Fruit fly (Drosophila melanogaster): ENCODE results near the gene OtopLc.

Gene OtopLc

DNA sequence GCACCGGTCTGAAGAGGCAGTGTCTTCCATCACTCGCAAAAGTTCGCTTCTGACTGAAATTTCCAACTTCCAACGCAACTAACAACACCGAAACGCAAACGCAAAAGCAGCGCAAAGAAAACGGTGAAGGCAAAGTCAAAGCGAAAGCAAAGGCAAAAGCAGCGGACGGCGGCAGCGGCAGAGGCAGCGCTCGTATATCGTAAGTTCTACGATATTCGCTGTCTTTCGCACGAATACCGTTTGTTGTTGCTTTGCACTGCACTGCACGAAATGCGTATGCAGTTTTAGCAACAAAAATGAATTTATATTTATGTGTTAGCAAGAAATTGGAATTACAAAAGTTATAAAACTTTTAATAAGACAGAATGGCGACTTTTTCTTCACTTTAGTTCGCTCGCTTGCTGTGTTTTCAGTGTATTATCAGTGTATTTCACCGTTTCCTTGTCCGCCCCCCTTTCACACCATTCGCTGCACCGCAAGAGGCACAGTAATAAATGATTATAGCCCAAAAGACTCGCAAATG is 14.2 kb downstream of the OtopLc start, which contains the start of gene OtopLa:
OtopLa (minus strand) TSS at position 51 of the 523 bp plus-strand sequence.
- TF ChIP-seq cic (GFP tag; optimal IDR thresholded peaks at IDR 0.05) = no peak
- peak; percentile 23 for TF ChIP-seq toe (GFP tag; optimal IDR thresholded peaks at IDR 0.05)
- TF ChIP-seq CG11617 (GFP tag; optimal IDR thresholded peaks at IDR 0.05) = peak; percentile 5
- no peak for TF ChIP-seq ovo (GFP tag; optimal IDR thresholded peaks at IDR 0.05)
- TF ChIP-seq CG5204 (GFP tag; optimal IDR thresholded peaks at IDR 0.05) = peak; percentile 45
- TF ChIP-seq CG12768 (GFP tag; optimal IDR thresholded peaks at IDR 0.05) = peak; percentile 51
- peak; percentile 20 for TF ChIP-seq CG7101 (tag; optimal IDR thresholded peaks at IDR 0.05)
- TF ChIP-seq CG33017 (tag; optimal IDR thresholded peaks at IDR 0.05) = peak; percentile 51
- no peak for TF ChIP-seq tj (GFP tag; optimal IDR thresholded peaks at IDR 0.05)
- TF ChIP-seq CG7045 (GFP tag; optimal IDR thresholded peaks at IDR 0.05) = peak; percentile 53
- peak; percentile 15 for TF ChIP-seq bab1 (GFP tag; optimal IDR thresholded peaks at IDR 0.05)

DNA sequence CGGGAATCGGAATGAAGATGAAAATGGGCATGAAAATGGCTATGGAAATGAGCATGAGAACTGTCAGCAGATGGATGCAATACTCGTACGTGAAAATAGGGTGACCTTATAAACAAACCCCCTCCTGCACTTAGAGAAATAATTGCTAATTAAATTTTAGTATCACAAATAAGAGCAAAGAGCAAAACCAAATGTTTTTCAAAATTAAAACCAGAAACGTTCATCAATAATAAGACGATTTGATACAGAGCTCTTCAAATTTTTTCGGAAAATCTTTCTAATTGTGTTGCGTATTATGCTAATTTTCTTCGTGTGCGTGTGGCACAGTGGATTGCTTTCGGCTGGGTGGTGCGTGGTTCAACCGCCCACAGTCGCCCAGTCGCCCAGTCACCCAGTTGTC is 16.4 kb downstream of the OtopLc start:
- no peak for TF ChIP-seq bab1 (GFP tag; optimal IDR thresholded peaks at IDR 0.05)
- TF ChIP-seq CG1620 (GFP tag; optimal IDR thresholded peaks at IDR 0.05) = no peak
- no peak for TF ChIP-seq cic (GFP tag; optimal IDR thresholded peaks at IDR 0.05)
- no peak for TF ChIP-seq pad (GFP tag; optimal IDR thresholded peaks at IDR 0.05)
- no peak for TF ChIP-seq CG5204 (GFP tag; optimal IDR thresholded peaks at IDR 0.05)
- TF ChIP-seq ovo (GFP tag; optimal IDR thresholded peaks at IDR 0.05) = no peak
- TF ChIP-seq CG14711 (tag; optimal IDR thresholded peaks at IDR 0.05) = no peak
- no peak for TF ChIP-seq tj (GFP tag; optimal IDR thresholded peaks at IDR 0.05)
- TF ChIP-seq Mnt (GFP tag; optimal IDR thresholded peaks at IDR 0.05) = no peak
- TF ChIP-seq CG7045 (GFP tag; optimal IDR thresholded peaks at IDR 0.05) = no peak
- TF ChIP-seq toe (GFP tag; optimal IDR thresholded peaks at IDR 0.05) = no peak
- TF ChIP-seq CG11617 (GFP tag; optimal IDR thresholded peaks at IDR 0.05) = no peak
- no peak for TF ChIP-seq Hr96 (GFP tag; optimal IDR thresholded peaks at IDR 0.05)
- no peak for TF ChIP-seq kay (GFP tag; ENCODE audit: borderline replicate concordance)
- no peak for TF ChIP-seq Crg-1 (GFP tag; optimal IDR thresholded peaks at IDR 0.05)
- TF ChIP-seq cnc (optimal IDR thresholded peaks at IDR 0.05) = no peak
- TF ChIP-seq CG12768 (GFP tag; optimal IDR thresholded peaks at IDR 0.05) = no peak
- no peak for TF ChIP-seq CG7101 (tag; optimal IDR thresholded peaks at IDR 0.05)
- no peak for TF ChIP-seq CG33017 (tag; optimal IDR thresholded peaks at IDR 0.05)

DNA sequence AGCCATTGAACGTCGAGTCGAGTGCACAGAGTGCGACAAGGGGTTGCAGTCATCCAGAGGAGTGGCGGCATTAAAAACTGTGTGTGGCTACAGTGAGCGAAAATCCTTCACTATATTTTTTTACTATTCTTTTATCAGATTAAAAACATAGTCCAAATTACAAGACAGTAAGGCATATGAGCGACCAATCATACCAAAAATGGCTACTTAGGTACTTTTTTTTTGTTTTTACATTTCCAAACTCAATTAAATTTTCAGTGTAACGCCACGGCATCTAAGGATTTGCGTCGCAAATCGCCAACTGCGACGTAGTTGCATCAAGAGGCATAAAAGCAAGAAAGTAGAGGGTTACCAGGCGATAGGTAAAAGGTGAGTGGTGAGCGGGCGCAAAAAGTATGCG is 23.6 kb downstream of the OtopLc start:
- TF ChIP-seq ovo (GFP tag; optimal IDR thresholded peaks at IDR 0.05) (no peak), cnc (optimal IDR thresholded peaks at IDR 0.05) (no peak), Hr96 (GFP tag; optimal IDR thresholded peaks at IDR 0.05) (no peak), CG1620 (GFP tag; optimal IDR thresholded peaks at IDR 0.05) (no peak), CG14711 (tag; optimal IDR thresholded peaks at IDR 0.05) (no peak), cic (GFP tag; optimal IDR thresholded peaks at IDR 0.05) (no peak), CG7101 (tag; optimal IDR thresholded peaks at IDR 0.05) (no peak)

DNA sequence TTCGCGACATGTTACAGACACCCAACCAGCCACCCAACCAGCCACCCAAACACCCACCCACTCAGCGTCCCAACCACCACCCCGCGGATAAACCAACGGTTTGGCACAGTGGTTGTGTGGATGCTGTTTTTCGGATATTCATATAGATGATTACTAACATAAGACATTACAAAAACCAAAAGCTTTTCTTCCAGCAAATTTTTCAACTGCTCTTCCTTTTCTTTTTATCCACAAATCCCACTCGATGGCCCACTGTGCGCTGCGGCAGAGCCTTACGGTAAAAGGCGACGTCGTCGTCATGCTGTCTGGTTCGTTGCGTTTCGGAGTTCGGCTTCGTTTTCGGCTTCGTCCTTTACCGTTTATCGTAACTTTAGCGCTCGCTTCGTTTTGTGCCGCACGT is 24.1 kb downstream of the OtopLc start:
- TF ChIP-seq CG7045 (GFP tag; optimal IDR thresholded peaks at IDR 0.05) = peak; percentile 30
- peak; percentile 35 for TF ChIP-seq CG33017 (tag; optimal IDR thresholded peaks at IDR 0.05)
- peak; percentile 15 for TF ChIP-seq CG5204 (GFP tag; optimal IDR thresholded peaks at IDR 0.05)
- peak; percentile 9 for TF ChIP-seq Clk (GFP tag; optimal IDR thresholded peaks at IDR 0.05)
- TF ChIP-seq CG12768 (GFP tag; optimal IDR thresholded peaks at IDR 0.05) = peak; percentile 26
- TF ChIP-seq toe (GFP tag; optimal IDR thresholded peaks at IDR 0.05) = no peak
- TF ChIP-seq ovo (GFP tag; optimal IDR thresholded peaks at IDR 0.05) = no peak
- no peak for TF ChIP-seq CG14711 (tag; optimal IDR thresholded peaks at IDR 0.05)

DNA sequence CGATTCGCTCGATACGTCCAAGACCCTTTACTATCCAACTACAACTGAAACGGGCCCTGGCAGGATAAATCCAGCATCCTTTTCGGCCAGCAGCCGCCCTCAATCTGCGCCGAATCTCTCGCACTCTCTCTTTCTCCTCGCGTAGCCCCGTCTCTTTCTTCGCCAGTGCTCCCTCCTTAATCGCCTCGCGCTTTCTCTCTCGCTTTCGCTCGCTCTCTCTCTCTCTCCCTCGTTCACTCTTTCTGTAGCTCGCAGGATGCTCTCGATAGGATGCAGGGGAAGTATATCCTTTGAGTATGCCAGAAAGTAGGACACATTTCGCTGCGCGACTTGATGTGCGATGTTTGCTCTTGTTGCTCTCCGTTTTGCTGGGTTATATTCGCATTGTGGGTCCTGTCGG is 25.1 kb downstream of the OtopLc start:
- TF ChIP-seq pad (GFP tag; optimal IDR thresholded peaks at IDR 0.05) (peak; percentile 92), CG7045 (GFP tag; optimal IDR thresholded peaks at IDR 0.05) (no peak)

DNA sequence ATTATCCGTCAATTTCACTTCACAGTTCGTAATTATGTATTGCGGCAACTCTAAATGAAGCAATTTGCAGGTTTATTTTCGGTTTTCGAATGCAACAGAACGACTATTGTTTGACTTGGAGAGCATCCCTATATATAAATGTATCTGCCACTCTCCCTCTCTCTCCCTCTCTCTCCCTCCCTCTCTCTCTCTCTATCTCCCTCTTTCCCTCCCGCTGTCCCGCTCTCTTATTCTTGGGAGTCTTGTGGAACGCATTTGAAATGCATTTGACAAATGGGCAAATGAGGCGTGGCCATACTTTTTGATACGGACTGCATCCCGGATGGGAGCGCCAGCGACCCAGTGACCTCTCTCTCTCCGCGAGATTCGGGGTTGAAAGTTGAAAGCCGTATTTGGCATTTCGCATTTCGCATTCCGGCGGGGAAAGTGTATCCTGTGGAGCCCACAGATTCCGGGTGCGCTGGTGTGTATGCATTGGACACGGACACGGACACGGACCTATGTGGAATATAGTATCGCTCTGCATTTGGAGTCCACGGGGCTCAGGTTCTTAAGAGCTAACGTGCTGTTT is 26.0 kb downstream of the OtopLc start:
- TF ChIP-seq CG7045 (GFP tag; optimal IDR thresholded peaks at IDR 0.05) = no peak
- TF ChIP-seq pad (GFP tag; optimal IDR thresholded peaks at IDR 0.05) = peak; percentile 94

DNA sequence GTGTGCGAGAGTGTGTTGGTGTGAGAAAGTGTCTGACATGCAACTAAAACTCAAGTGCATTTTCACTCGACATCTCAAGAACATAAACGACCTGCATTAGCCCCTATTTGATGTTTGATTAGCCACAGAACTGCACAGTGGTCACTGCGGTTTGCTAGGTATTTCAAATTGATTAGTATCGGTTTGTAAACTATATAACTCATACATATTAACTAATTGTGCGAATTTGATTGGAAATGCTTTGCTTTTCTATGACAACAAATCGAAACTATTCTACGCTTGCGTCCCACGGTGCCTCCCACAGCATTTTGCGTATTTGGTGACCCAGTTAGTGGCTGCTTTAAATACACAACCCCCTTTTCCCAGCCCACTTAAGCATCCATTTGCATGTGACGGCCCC is 27.9 kb downstream of the OtopLc start:
- no peak for TF ChIP-seq Crg-1 (GFP tag; optimal IDR thresholded peaks at IDR 0.05)
- no peak for TF ChIP-seq CG1620 (GFP tag; optimal IDR thresholded peaks at IDR 0.05)
- TF ChIP-seq CG5204 (GFP tag; optimal IDR thresholded peaks at IDR 0.05) = no peak
- TF ChIP-seq cic (GFP tag; optimal IDR thresholded peaks at IDR 0.05) = no peak
- no peak for TF ChIP-seq CG33017 (tag; optimal IDR thresholded peaks at IDR 0.05)
- no peak for TF ChIP-seq Clk (GFP tag; optimal IDR thresholded peaks at IDR 0.05)
- TF ChIP-seq bab1 (GFP tag; optimal IDR thresholded peaks at IDR 0.05) = no peak
